Worm (Caenorhabditis elegans) whole organism, early embryonic: ENCODE data around the gene gst-1.

ENCODE experiments used
- B0310.2 ChIP-seq: sonication (generic microtip); optimal IDR thresholded peaks from 2 replicates; lab custom pipeline; 2016; ENCODE audit warnings: mild to moderate bottlenecking, missing genetic modification characterization, missing compliant biosample characterization
- ama-1 ChIP-seq: fragments of 150-350 bp; optimal IDR thresholded peaks from 2 replicates; lab custom pipeline; 2014
- hmbx-1 ChIP-seq: sonication (generic microtip); optimal IDR thresholded peaks from 2 replicates; lab custom pipeline; 2016; ENCODE audit warnings: mild to moderate bottlenecking, missing genetic modification characterization, missing compliant biosample characterization
- hmg-4 ChIP-seq: fragments of 200-800 bp; sonication (Bioruptor generic); optimal IDR thresholded peaks from 2 replicates; lab custom pipeline; 2018; ENCODE audit warnings: mild to moderate bottlenecking, missing genetic modification characterization, missing compliant biosample characterization
- tbx-11 ChIP-seq: fragments of 200-800 bp; sonication (Bioruptor generic); IDR thresholded peaks from 2 replicates; pipeline ENCODE4 v1.3.6; 2022; ENCODE audit warnings: missing genetic modification characterization, missing compliant biosample characterization
- tbx-37 ChIP-seq: fragments of 200-800 bp; sonication (Bioruptor generic); conservative IDR thresholded peaks from 2 replicates; pipeline ENCODE4 v1.3.6; 2022; ENCODE audit warnings: missing genetic modification reagents, missing genetic modification characterization, missing compliant biosample characterization

DNA sequence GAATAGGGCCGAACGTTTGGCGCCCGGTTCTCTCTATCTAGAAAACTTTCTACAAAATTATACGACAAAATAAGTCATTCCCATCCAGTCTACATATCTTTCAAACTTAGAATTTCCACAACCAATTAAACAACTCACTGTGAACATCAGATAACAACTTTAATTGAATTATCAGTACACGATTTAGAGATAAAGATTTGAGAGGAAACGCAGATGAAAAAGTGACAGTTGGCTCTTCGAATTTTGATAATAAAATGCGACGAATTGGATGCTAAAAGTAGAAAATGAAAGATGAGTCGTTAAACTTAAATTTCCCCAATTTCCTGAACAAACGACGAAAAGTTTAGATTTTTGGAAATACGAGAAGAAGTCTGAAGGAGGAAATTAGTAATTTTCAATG is 24.1 kb upstream of the gst-1 start:
- TF ChIP-seq tbx-37 (no peak), ama-1 (lab: Kevin White, UChicago) (no peak), B0310.2 (tag; lab: Kevin White, UChicago) (no peak), hmbx-1 (tag; lab: Kevin White, UChicago) (no peak), tbx-11 (GFP tag; lab: Robert Waterston, UW) (no peak), hmg-4 (GFP tag; lab: Kevin White, UChicago) (no peak)
